Worm (Caenorhabditis elegans) whole organism, L4 larva: ENCODE data around the gene smc-6.

Source experiments
- F26F4.8 ChIP-seq: fragments of 200-800 bp; sonication (Bioruptor generic); conservative IDR thresholded peaks from 2 replicates; pipeline ENCODE4 v1.3.6; 2022; ENCODE audit warnings: missing genetic modification characterization, missing compliant biosample characterization
- Y105C5A.15 ChIP-seq: fragments of 200-800 bp; sonication (Bioruptor generic); IDR thresholded peaks from 2 replicates; pipeline ENCODE4 v1.3.6; 2022; ENCODE audit warnings: missing genetic modification characterization, missing compliant biosample characterization
- Y75B8A.6 ChIP-seq: fragments of 200-800 bp; sonication (Bioruptor generic); IDR thresholded peaks from 2 replicates; pipeline ENCODE4 v1.3.6; 2022; ENCODE audit warnings: missing genetic modification reagents, missing genetic modification characterization, missing compliant biosample characterization
- ceh-20 ChIP-seq: fragments of 200-800 bp; sonication (Bioruptor generic); IDR thresholded peaks from 2 replicates; pipeline ENCODE4 v1.3.6; 2022; ENCODE audit warnings: missing genetic modification reagents, missing genetic modification characterization, missing compliant biosample characterization
- ceh-44 ChIP-seq: fragments of 200-800 bp; sonication (Bioruptor generic); IDR thresholded peaks from 2 replicates; pipeline ENCODE4 v1.3.6; 2022; ENCODE audit warnings: missing genetic modification reagents, missing genetic modification characterization, missing compliant biosample characterization
- ctbp-1 ChIP-seq: fragments of 200-800 bp; sonication (Bioruptor generic); IDR thresholded peaks from 2 replicates; pipeline ENCODE4 v1.3.6; 2022; ENCODE audit warnings: missing genetic modification reagents, missing genetic modification characterization, missing compliant biosample characterization
- dpl-1 ChIP-seq: fragments of 150-350 bp; optimal IDR thresholded peaks from 2 replicates; lab custom pipeline; 2014; ENCODE audit warnings: missing biosample characterization, missing genetic modification reagents, missing genetic modification characterization
- duxl-1 ChIP-seq: sonication (generic microtip); optimal IDR thresholded peaks from 2 replicates; lab custom pipeline; 2016; ENCODE audit warnings: mild to moderate bottlenecking, missing genetic modification characterization, moderate library complexity, missing compliant biosample characterization; ENCODE audit not compliant: poor library complexity
- dve-1 ChIP-seq: sonication (generic microtip); optimal IDR thresholded peaks from 2 replicates; lab custom pipeline; 2017; ENCODE audit warnings: antibody characterized with exemption, mild to moderate bottlenecking, missing genetic modification characterization, missing compliant biosample characterization; ENCODE audit not compliant: insufficient read depth
- gei-8 ChIP-seq: fragments of 200-800 bp; sonication (Bioruptor generic); optimal IDR thresholded peaks from 2 replicates; lab custom pipeline; 2018; ENCODE audit warnings: mild to moderate bottlenecking, missing genetic modification characterization, missing compliant biosample characterization
- hlh-11 ChIP-seq: fragments of 200-800 bp; sonication (Bioruptor generic); optimal IDR thresholded peaks from 2 replicates; lab custom pipeline; 2018; ENCODE audit warnings: mild to moderate bottlenecking, missing genetic modification characterization, missing compliant biosample characterization
- hlh-30 ChIP-seq: sonication (generic microtip); optimal IDR thresholded peaks from 2 replicates; lab custom pipeline; 2017; ENCODE audit warnings: antibody characterized with exemption, mild to moderate bottlenecking, missing genetic modification characterization, missing compliant biosample characterization; ENCODE audit not compliant: insufficient read depth
- hmg-1.1 ChIP-seq: fragments of 200-800 bp; sonication (Bioruptor generic); IDR thresholded peaks from 2 replicates; pipeline ENCODE4 v1.3.6; 2022; ENCODE audit warnings: missing genetic modification reagents, missing genetic modification characterization, missing compliant biosample characterization
- lin-29 ChIP-seq: fragments of 200-800 bp; sonication (Bioruptor generic); IDR thresholded peaks from 2 replicates; pipeline ENCODE4 v1.3.6; 2022; ENCODE audit warnings: missing genetic modification reagents, missing genetic modification characterization, missing compliant biosample characterization
- lin-38 ChIP-seq: fragments of 200-800 bp; sonication (Bioruptor generic); IDR thresholded peaks from 2 replicates; pipeline ENCODE4 v1.3.6; 2022; ENCODE audit warnings: missing genetic modification reagents, missing genetic modification characterization, missing compliant biosample characterization
- lin-39 ChIP-seq: fragments of 150-350 bp; optimal IDR thresholded peaks from 2 replicates; lab custom pipeline; 2014; ENCODE audit warnings: missing biosample characterization, missing genetic modification reagents, missing genetic modification characterization
- lsy-2 ChIP-seq, 2 experiments: fragments of 150-350 bp in 1 of 2; sonication (generic microtip) in 1 of 2; optimal IDR thresholded peaks; 2 replicates each; lab custom pipeline; 2014 to 2017; ENCODE audit warnings: missing biosample characterization in 2 of 2, missing genetic modification characterization in 2 of 2
- madf-5 ChIP-seq, 2 experiments: fragments of 200-800 bp; sonication (Bioruptor generic); IDR thresholded peaks; 2 replicates each; pipeline ENCODE4 v1.3.6; 2022; ENCODE audit warnings: missing compliant biosample characterization in 2 of 2, missing genetic modification characterization in 2 of 2
- mdl-1 ChIP-seq, 2 experiments: fragments of 150-350 bp in 1 of 2; sonication (generic microtip) in 1 of 2; optimal IDR thresholded peaks; 2 replicates each; lab custom pipeline; 2014 to 2017; ENCODE audit warnings: missing biosample characterization in 2 of 2, missing genetic modification characterization in 2 of 2
- mdt-29 ChIP-seq: fragments of 200-800 bp; sonication (Bioruptor generic); IDR thresholded peaks from 2 replicates; pipeline ENCODE4 v1.3.6; 2022; ENCODE audit warnings: missing genetic modification reagents, missing genetic modification characterization, missing compliant biosample characterization
- mep-1 ChIP-seq: fragments of 150-350 bp; sonication (generic microtip); optimal IDR thresholded peaks from 3 replicates; lab custom pipeline; 2014; ENCODE audit warnings: missing biosample characterization, missing genetic modification characterization
- mes-2 ChIP-seq: sonication (generic microtip); optimal IDR thresholded peaks from 2 replicates; lab custom pipeline; 2016; ENCODE audit warnings: missing genotype, mild to moderate bottlenecking, missing genetic modification characterization, missing compliant biosample characterization; ENCODE audit not compliant: poor library complexity, severe bottlenecking
- nhr-111 ChIP-seq: fragments of 200-800 bp; sonication (Bioruptor generic); optimal IDR thresholded peaks from 2 replicates; lab custom pipeline; 2018; ENCODE audit warnings: mild to moderate bottlenecking, missing genetic modification characterization, missing compliant biosample characterization
- nhr-41 ChIP-seq: fragments of 200-800 bp; sonication (Bioruptor generic); IDR thresholded peaks from 2 replicates; pipeline ENCODE4 v1.3.6; 2022; ENCODE audit warnings: missing genetic modification reagents, missing genetic modification characterization, missing compliant biosample characterization
- nhr-77 ChIP-seq: fragments of 150-350 bp; optimal IDR thresholded peaks from 2 replicates; lab custom pipeline; 2014; ENCODE audit warnings: missing biosample characterization, missing genetic modification characterization
- php-3 ChIP-seq: fragments of 200-800 bp; sonication (Bioruptor generic); IDR thresholded peaks from 2 replicates; pipeline ENCODE4 v1.3.6; 2022; ENCODE audit warnings: missing genetic modification reagents, missing genetic modification characterization, missing compliant biosample characterization
- skn-1 ChIP-seq: fragments of 150-350 bp; optimal IDR thresholded peaks from 2 replicates; lab custom pipeline; 2014; ENCODE audit warnings: missing biosample characterization, missing genetic modification characterization
- spr-3 ChIP-seq: fragments of 200-800 bp; sonication (Bioruptor generic); optimal IDR thresholded peaks from 2 replicates; lab custom pipeline; 2018; ENCODE audit warnings: mild to moderate bottlenecking, missing genetic modification characterization, missing compliant biosample characterization
- unc-62 ChIP-seq, 3 experiments: fragments of 150-350 bp in 1 of 3; sonication (generic microtip); optimal IDR thresholded peaks in 2 of 3; peaks in 1 of 3; 1 replicate in 1 of 3; 2 replicates in 2 of 3; lab custom pipeline; 2014 to 2017; ENCODE audit warnings: missing biosample characterization in 3 of 3, missing genetic modification characterization in 3 of 3, missing genetic modification reagents in 3 of 3, missing genotype in 1 of 3
- zfp-2 ChIP-seq: sonication (generic microtip); optimal IDR thresholded peaks from 2 replicates; lab custom pipeline; 2016; ENCODE audit warnings: mild to moderate bottlenecking, missing genetic modification characterization, missing compliant biosample characterization
- zfp-3 ChIP-seq: fragments of 200-800 bp; sonication (Bioruptor generic); conservative IDR thresholded peaks from 2 replicates; pipeline ENCODE4 v1.3.6; 2022; ENCODE audit warnings: missing genetic modification reagents, missing genetic modification characterization, missing compliant biosample characterization
- zip-2 ChIP-seq: fragments of 150-350 bp; optimal IDR thresholded peaks from 2 replicates; lab custom pipeline; 2014; ENCODE audit warnings: missing biosample characterization, missing genetic modification characterization
- ztf-7 ChIP-seq: fragments of 150-350 bp; optimal IDR thresholded peaks from 2 replicates; lab custom pipeline; 2014; ENCODE audit warnings: missing biosample characterization, missing genetic modification characterization

Gene smc-6

ce11 chrII:11621576-11621975, 43.1 kb downstream of the smc-6 start (continued):
- TF ChIP-seq lin-39 (tag; lab: Kevin White, UChicago): no peak
- TF ChIP-seq, all 104 proteins: peak for 14

- TF ChIP-seq F26F4.8 (GFP tag; lab: Robert Waterston, UW) (0 out of 2 replicates have a peak, but pooled peaks have one; percentile 24), unc-62 (GFP tag; optimal IDR thresholded peaks at IDR 0.05 in 1 of 2; lab: Kevin White, UChicago) (peak in 1 of 2 experiments; percentile 91), unc-62 (tag; optimal IDR thresholded peaks at IDR 0.05; lab: Kevin White, UChicago) (no peak), lin-29 (no peak)
Observed at ce11 chrII:11622605-11623004, 44.1 kb downstream of the smc-6 start.

ce11 chrII:11627904-11628303, 49.4 kb downstream of the smc-6 start:
- TF ChIP-seq gei-8 (GFP tag; lab: Kevin White, UChicago): no peak
- peak in 1 of 2 experiments; percentile 91 for TF ChIP-seq unc-62 (GFP tag; optimal IDR thresholded peaks at IDR 0.05 in 1 of 2; lab: Kevin White, UChicago)
- TF ChIP-seq unc-62 (tag; optimal IDR thresholded peaks at IDR 0.05; lab: Kevin White, UChicago): no peak
- TF ChIP-seq lsy-2 (tag; optimal IDR thresholded peaks at IDR 0.05; lab: Kevin White, UChicago): no peak
- no peak for TF ChIP-seq skn-1 (tag; lab: Kevin White, UChicago)

ce11 chrII:11629957-11630356, 51.4 kb downstream of the smc-6 start:
- TF ChIP-seq madf-5 (GFP tag; IDR thresholded peaks at IDR 0.05; lab: Robert Waterston, UW) (no peak), ctbp-1 (0 out of 2 replicates have a peak, but pooled peaks have one; percentile 27), spr-3 (no peak), ceh-44 (no peak), ceh-20 (GFP tag; lab: Robert Waterston, UW) (no peak), hlh-30 (tag; lab: Kevin White, UChicago) (peak; percentile 28), zfp-3 (GFP tag; lab: Robert Waterston, UW) (no peak), mdt-29 (GFP tag; lab: Robert Waterston, UW) (no peak), duxl-1 (no peak), dve-1 (tag; lab: Kevin White, UChicago) (no peak), zip-2 (no peak), Y105C5A.15 (GFP tag; lab: Robert Waterston, UW) (no peak), nhr-111 (no peak), dpl-1 (no peak), zfp-2 (tag; lab: Kevin White, UChicago) (no peak), ztf-7 (no peak), unc-62 (GFP tag; optimal IDR thresholded peaks at IDR 0.05 in 1 of 2; lab: Kevin White, UChicago) (peak in 1 of 2 experiments; percentile 86), unc-62 (tag; optimal IDR thresholded peaks at IDR 0.05; lab: Kevin White, UChicago) (no peak), lin-38 (GFP tag; lab: Robert Waterston, UW) (no peak), hlh-11 (tag; lab: Kevin White, UChicago) (peak; percentile 1), php-3 (GFP tag; lab: Robert Waterston, UW) (no peak), nhr-41 (GFP tag; lab: Robert Waterston, UW) (no peak), Y75B8A.6 (GFP tag; lab: Robert Waterston, UW) (no peak), mep-1 (tag; lab: Kevin White, UChicago) (peak; percentile 41), hmg-1.1 (peak; percentile 60), nhr-77 (tag; lab: Kevin White, UChicago) (no peak), mdl-1 (tag; optimal IDR thresholded peaks at IDR 0.05; lab: Kevin White, UChicago) (peak in 1 of 2 experiments; percentile 10), mes-2 (peak; percentile 21)
